Worm (Caenorhabditis elegans): ENCODE measurements around the gene flp-6.

ce11 chrV:9491440-9492160 lies 19.8 kb downstream of the flp-6 start, which contains the start of gene K06A4.7:
- TF ChIP-seq lin-15B (tag; optimal IDR thresholded peaks at IDR 0.05) (no peak), elt-2 (tag; optimal IDR thresholded peaks at IDR 0.05) (peak; percentile 87), nhr-25 (tag; optimal IDR thresholded peaks at IDR 0.05) (no peak), snpc-4 (tag; optimal IDR thresholded peaks at IDR 0.05) (no peak), pha-4 (tag; optimal IDR thresholded peaks at IDR 0.05) (peak; percentile 67), unc-39 (tag; optimal IDR thresholded peaks at IDR 0.05) (no peak), zag-1 (tag; optimal IDR thresholded peaks at IDR 0.05) (no peak), ztf-11 (tag; optimal IDR thresholded peaks at IDR 0.05) (no peak), elt-3 (tag; optimal IDR thresholded peaks at IDR 0.05) (no peak), unc-62 (GFP tag; optimal IDR thresholded peaks at IDR 0.05) (no peak), ceh-28 (tag; optimal IDR thresholded peaks at IDR 0.05) (no peak), pqm-1 (tag; optimal IDR thresholded peaks at IDR 0.05) (peak; percentile 70), skn-1 (tag; optimal IDR thresholded peaks at IDR 0.05) (no peak), aly-2 (tag; optimal IDR thresholded peaks at IDR 0.05) (no peak)
